Worm (Caenorhabditis elegans) whole organism, young adult: ENCODE results near the gene ckb-2.

Experiments
- C17E4.6 ChIP-seq: fragments of 200-800 bp; sonication (Bioruptor generic); IDR thresholded peaks from 2 replicates; pipeline ENCODE4 v1.3.6; 2022; ENCODE audit warnings: missing genetic modification reagents, missing genetic modification characterization, missing compliant biosample characterization
- aptf-3 ChIP-seq: fragments of 200-800 bp; sonication (Bioruptor generic); IDR thresholded peaks from 2 replicates; pipeline ENCODE4 v1.3.6; 2022; ENCODE audit warnings: missing genetic modification characterization, missing compliant biosample characterization
- attf-6 ChIP-seq: fragments of 200-800 bp; sonication (Bioruptor generic); IDR thresholded peaks from 2 replicates; pipeline ENCODE4 v1.3.6; 2022; ENCODE audit warnings: missing genetic modification reagents, missing genetic modification characterization, missing compliant biosample characterization
- hsf-1 ChIP-seq: fragments of 200-800 bp; sonication (Bioruptor generic); IDR thresholded peaks from 2 replicates; pipeline ENCODE4 v1.3.6; 2022; ENCODE audit warnings: missing genetic modification reagents, missing genetic modification characterization, missing compliant biosample characterization
- let-607 ChIP-seq, 2 experiments: fragments of 200-800 bp in 1 of 2; sonication (Bioruptor generic) in 1 of 2; sonication (generic microtip) in 1 of 2; optimal IDR thresholded peaks; 2 replicates each; lab custom pipeline; 2016 to 2018; ENCODE audit warnings: mild to moderate bottlenecking in 2 of 2, missing compliant biosample characterization in 2 of 2, missing genetic modification characterization in 2 of 2, moderate library complexity in 2 of 2, missing genotype in 1 of 2
- lin-26 ChIP-seq: fragments of 200-800 bp; sonication (Bioruptor generic); IDR thresholded peaks from 2 replicates; pipeline ENCODE4 v1.3.6; 2022; ENCODE audit warnings: missing genetic modification reagents, missing genetic modification characterization, missing compliant biosample characterization
- rcor-1 ChIP-seq: fragments of 200-800 bp; sonication (Bioruptor generic); IDR thresholded peaks from 2 replicates; pipeline ENCODE4 v1.3.6; 2022; ENCODE audit warnings: missing genetic modification reagents, missing genetic modification characterization, missing compliant biosample characterization

- TF ChIP-seq hsf-1 (GFP tag; lab: Robert Waterston, UW) (no peak), let-607 (tag; optimal IDR thresholded peaks at IDR 0.05; lab: Kevin White, UChicago) (no peak), lin-26 (no peak), aptf-3 (GFP tag; lab: Robert Waterston, UW) (no peak), attf-6 (GFP tag; lab: Robert Waterston, UW) (no peak), C17E4.6 (no peak), rcor-1 (GFP tag; lab: Robert Waterston, UW) (no peak)
Observed at ce11 chrIII:4332543-4333042, 35.2 kb upstream of the ckb-2 start, which contains the start of gene cdk-12.
